Fruit fly (Drosophila melanogaster): ENCODE data around the gene Cpr65Ec.

Cpr65Ec gene

DNA sequence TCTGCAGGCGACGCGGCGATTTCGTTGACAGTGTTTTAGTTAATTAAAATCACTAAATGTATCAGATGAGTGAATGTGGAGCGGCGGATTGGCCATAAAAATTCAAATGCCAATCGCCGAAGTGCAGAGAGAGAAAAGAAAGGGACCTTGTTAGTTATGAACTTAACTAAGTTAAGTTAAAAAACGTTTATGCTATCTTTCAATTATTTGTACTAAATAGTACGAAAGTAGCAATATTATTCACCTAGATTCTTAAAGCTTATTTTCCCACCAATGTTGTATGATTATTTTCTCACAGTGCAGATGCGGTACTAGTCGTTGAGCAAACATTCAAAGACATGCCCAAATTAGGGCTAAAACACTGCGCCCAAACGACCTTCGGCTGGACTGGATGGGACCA is 2.2 kb upstream of the Cpr65Ec start (continued):
- TF ChIP-seq bsh (GFP tag; optimal IDR thresholded peaks at IDR 0.05) (peak in 1 of 2 experiments; percentile 43), her (GFP tag; optimal IDR thresholded peaks at IDR 0.05) (peak; percentile 24), zfh1 (GFP tag; IDR thresholded peaks at IDR 0.05) (peak; percentile 73), BtbVII (GFP tag; optimal IDR thresholded peaks at IDR 0.05) (peak; percentile 38), NK7.1 (GFP tag; optimal IDR thresholded peaks at IDR 0.05) (no peak), CG10979 (tag; optimal IDR thresholded peaks at IDR 0.05) (peak; percentile 64), dan (GFP tag; IDR thresholded peaks at IDR 0.05) (no peak), CG7786 (GFP tag; optimal IDR thresholded peaks at IDR 0.05) (peak; percentile 17), Adf1 (GFP tag; IDR thresholded peaks at IDR 0.05) (no peak), prd (optimal IDR thresholded peaks at IDR 0.05) (no peak), prd (GFP tag; IDR thresholded peaks at IDR 0.05) (peak; percentile 82), Sin3A (optimal IDR thresholded peaks at IDR 0.05) (no peak), CG42726 (GFP tag; IDR thresholded peaks at IDR 0.05; ENCODE audit: partially characterized antibody) (no peak), dimm (GFP tag; IDR thresholded peaks at IDR 0.05) (no peak), Sox100B (GFP tag; optimal IDR thresholded peaks at IDR 0.05) (peak; percentile 71), CG2202 (tag; optimal IDR thresholded peaks at IDR 0.05) (no peak), dmrt99B (tag; optimal IDR thresholded peaks at IDR 0.05) (peak; percentile 88), GATAe (GFP tag; conservative IDR thresholded peaks at IDR 0.05) (no peak), CG14965 (GFP tag; optimal IDR thresholded peaks at IDR 0.05; ENCODE audit: borderline replicate concordance) (no peak), crp (GFP tag; optimal IDR thresholded peaks at IDR 0.05) (no peak), CoRest (tag; optimal IDR thresholded peaks at IDR 0.05) (peak; percentile 53), CG8765 (GFP tag; IDR thresholded peaks at IDR 0.05) (no peak), NFAT (GFP tag; IDR thresholded peaks at IDR 0.05) (no peak), MBD-R2 (GFP tag; IDR thresholded peaks at IDR 0.05) (no peak), CG8290 (GFP tag; optimal IDR thresholded peaks at IDR 0.05) (no peak), CG8290 (tag; optimal IDR thresholded peaks at IDR 0.05) (peak in 1 of 2 experiments; percentile 46), trem (tag; optimal IDR thresholded peaks at IDR 0.05) (peak; percentile 35), sima (GFP tag; optimal IDR thresholded peaks at IDR 0.05) (no peak), jumu (GFP tag; optimal IDR thresholded peaks at IDR 0.05) (peak; percentile 21), gro (GFP tag; optimal IDR thresholded peaks at IDR 0.05) (peak; percentile 19), Drgx (GFP tag; IDR thresholded peaks at IDR 0.05) (peak; percentile 46; the same call in 1 of the 2 replicates), pho (GFP tag; optimal IDR thresholded peaks at IDR 0.05) (no peak), Hmr (GFP tag; optimal IDR thresholded peaks at IDR 0.05) (peak; percentile 48), MESR4 (GFP tag; optimal IDR thresholded peaks at IDR 0.05) (no peak), CG12391 (tag; optimal IDR thresholded peaks at IDR 0.05) (peak; percentile 54), gcm2 (GFP tag; optimal IDR thresholded peaks at IDR 0.05) (no peak), sisA (GFP tag; IDR thresholded peaks at IDR 0.05) (peak; percentile 76), E2f1 (GFP tag; IDR thresholded peaks at IDR 0.05) (peak; percentile 75), klu (GFP tag; IDR thresholded peaks at IDR 0.05) (peak; percentile 37; the same call in 1 of the 2 replicates), ken (GFP tag; IDR thresholded peaks at IDR 0.05) (peak; percentile 39; the same call in 1 of the 3 replicates), Camta (GFP tag; optimal IDR thresholded peaks at IDR 0.05) (peak; percentile 77), disco-r (GFP tag; optimal IDR thresholded peaks at IDR 0.05) (no peak), Sry-δ (GFP tag; optimal IDR thresholded peaks at IDR 0.05) (peak; percentile 19), CG11247 (GFP tag; IDR thresholded peaks at IDR 0.05) (peak; percentile 65), CG12236 (GFP tag; optimal IDR thresholded peaks at IDR 0.05) (no peak), Xrp1 (GFP tag; IDR thresholded peaks at IDR 0.05) (peak; percentile 76), CG3847 (GFP tag; IDR thresholded peaks at IDR 0.05) (no peak), CG11085 (GFP tag; IDR thresholded peaks at IDR 0.05) (0 out of 2 replicates have a peak, but pooled peaks have one; percentile 30), CG8924 (tag; optimal IDR thresholded peaks at IDR 0.05) (peak; percentile 39), CG33213 (GFP tag; optimal IDR thresholded peaks at IDR 0.05) (peak; percentile 62), stc (GFP tag; IDR thresholded peaks at IDR 0.05) (peak; percentile 81), CG6683 (GFP tag; optimal IDR thresholded peaks at IDR 0.05) (peak; percentile 24), dysf (GFP tag; IDR thresholded peaks at IDR 0.05) (peak; percentile 86)

Data from whole organism, embryonic.